Fruit fly (Drosophila melanogaster) whole organism, prepupa: ENCODE data around the gene btd.

Experiments
- Blimp-1 ChIP-seq: fragments of 200-800 bp; sonication (Bioruptor generic); optimal IDR thresholded peaks from 3 replicates; lab custom pipeline; 2017; ENCODE audit warnings: missing biosample characterization, missing genetic modification characterization, mild to moderate bottlenecking, moderate library complexity, missing genetic modification reagents
- CG10631 ChIP-seq: fragments of 200-800 bp; sonication (Bioruptor generic); optimal IDR thresholded peaks from 2 replicates; lab custom pipeline; 2016; ENCODE audit warnings: missing biosample characterization, missing genetic modification characterization
- CG10669 ChIP-seq: fragments of 200-800 bp; sonication (Bioruptor generic); optimal IDR thresholded peaks from 3 replicates; lab custom pipeline; 2018; ENCODE audit warnings: missing biosample characterization, mild to moderate bottlenecking, missing genetic modification characterization, moderate library complexity
- CG11762 ChIP-seq: fragments of 200-800 bp; sonication (Bioruptor generic); optimal IDR thresholded peaks from 3 replicates; lab custom pipeline; 2016; ENCODE audit warnings: missing biosample characterization, missing genetic modification characterization; ENCODE audit not compliant: insufficient read depth
- CG15336 ChIP-seq: fragments of 200-800 bp; sonication (Bioruptor generic); IDR thresholded peaks from 2 replicates; pipeline ENCODE4 v1.3.6; 2022; ENCODE audit warnings: missing biosample characterization, missing genetic modification characterization
- CG1621 ChIP-seq: fragments of 200-800 bp; sonication (Bioruptor generic); optimal IDR thresholded peaks from 3 replicates; lab custom pipeline; 2018; ENCODE audit warnings: missing biosample characterization, mild to moderate bottlenecking, missing genetic modification characterization
- CG16779 ChIP-seq: fragments of 200-800 bp; sonication (Bioruptor generic); optimal IDR thresholded peaks from 3 replicates; lab custom pipeline; 2017; ENCODE audit warnings: missing biosample characterization, mild to moderate bottlenecking, missing genetic modification characterization
- CG3032 ChIP-seq: fragments of 200-800 bp; optimal IDR thresholded peaks from 2 replicates; lab custom pipeline; 2019; ENCODE audit warnings: missing biosample characterization, mild to moderate bottlenecking, missing genetic modification characterization, moderate library complexity
- CG34406 ChIP-seq: fragments of 200-800 bp; sonication (Bioruptor generic); optimal IDR thresholded peaks from 3 replicates; lab custom pipeline; 2016; ENCODE audit warnings: missing biosample characterization, missing genetic modification characterization
- CG3919 ChIP-seq: fragments of 200-800 bp; sonication (Bioruptor generic); optimal IDR thresholded peaks from 3 replicates; lab custom pipeline; 2016; ENCODE audit warnings: missing biosample characterization, missing genetic modification characterization
- CG6163 ChIP-seq: fragments of 200-800 bp; sonication (Bioruptor generic); IDR thresholded peaks from 3 replicates; pipeline ENCODE4 v1.3.6; 2022; ENCODE audit warnings: missing biosample characterization, missing genetic modification characterization
- CG6276 ChIP-seq: fragments of 200-800 bp; sonication (Bioruptor generic); optimal IDR thresholded peaks from 2 replicates; lab custom pipeline; 2017; ENCODE audit warnings: missing biosample characterization, mild to moderate bottlenecking, missing genetic modification characterization
- CG6792 ChIP-seq: fragments of 200-800 bp; sonication (Bioruptor generic); optimal IDR thresholded peaks from 3 replicates; lab custom pipeline; 2016; ENCODE audit warnings: missing biosample characterization, missing genetic modification characterization
- CG6808 ChIP-seq: fragments of 200-800 bp; sonication (Bioruptor generic); optimal IDR thresholded peaks from 3 replicates; lab custom pipeline; 2017; ENCODE audit warnings: missing biosample characterization, missing genetic modification characterization, mild to moderate bottlenecking, moderate library complexity, missing genetic modification reagents
- CG6854 ChIP-seq: fragments of 200-800 bp; sonication (Bioruptor generic); optimal IDR thresholded peaks from 2 replicates; lab custom pipeline; 2017; ENCODE audit warnings: missing biosample characterization, mild to moderate bottlenecking, missing genetic modification characterization
- CG7368 ChIP-seq: fragments of 200-800 bp; sonication (Bioruptor generic); optimal IDR thresholded peaks from 3 replicates; lab custom pipeline; 2016; ENCODE audit warnings: missing biosample characterization, missing genetic modification characterization
- CG8119 ChIP-seq: fragments of 200-800 bp; sonication (Bioruptor generic); IDR thresholded peaks from 3 replicates; pipeline ENCODE4 v1.3.6; 2022; ENCODE audit warnings: missing biosample characterization, missing genetic modification characterization
- CG8319 ChIP-seq: fragments of 200-800 bp; sonication (Bioruptor generic); optimal IDR thresholded peaks from 3 replicates; lab custom pipeline; 2016; ENCODE audit warnings: missing biosample characterization, missing genetic modification characterization
- CG8632 ChIP-seq: fragments of 200-800 bp; sonication (Bioruptor generic); optimal IDR thresholded peaks from 3 replicates; lab custom pipeline; 2016; ENCODE audit warnings: missing biosample characterization, missing genetic modification characterization
- Eip78C ChIP-seq: fragments of 200-800 bp; sonication (Bioruptor generic); peaks from one replicate; lab custom pipeline; 2016; ENCODE audit warnings: missing biosample characterization, missing genetic modification characterization
- Eip93F ChIP-seq: fragments of 200-800 bp; sonication (Bioruptor generic); optimal IDR thresholded peaks from 2 replicates; lab custom pipeline; 2016; ENCODE audit warnings: missing biosample characterization, mild to moderate bottlenecking, missing genetic modification characterization
- Ets96B ChIP-seq: fragments of 200-800 bp; optimal IDR thresholded peaks from 2 replicates; lab custom pipeline; 2019; ENCODE audit warnings: missing biosample characterization, mild to moderate bottlenecking, missing genetic modification characterization, moderate library complexity
- Gug ChIP-seq: fragments of 200-800 bp; sonication (Bioruptor generic); IDR thresholded peaks from 2 replicates; pipeline ENCODE4 v1.3.6; 2022; ENCODE audit warnings: missing biosample characterization, missing genetic modification characterization
- Hr38 ChIP-seq: sonication (Bioruptor generic); optimal IDR thresholded peaks from 2 replicates; lab custom pipeline; 2016; ENCODE audit warnings: missing biosample characterization, missing genetic modification characterization
- Hr39 ChIP-seq: fragments of 200-800 bp; sonication (Bioruptor generic); optimal IDR thresholded peaks from 2 replicates; lab custom pipeline; 2016; ENCODE audit warnings: missing biosample characterization, missing genetic modification characterization
- Hr4 ChIP-seq: fragments of 200-800 bp; sonication (Bioruptor generic); optimal IDR thresholded peaks from 3 replicates; lab custom pipeline; 2016; ENCODE audit warnings: missing biosample characterization, missing genetic modification characterization
- Lpt ChIP-seq: fragments of 200-800 bp; sonication (Bioruptor generic); optimal IDR thresholded peaks from 3 replicates; lab custom pipeline; 2016; ENCODE audit warnings: missing biosample characterization, missing genetic modification characterization
- Met ChIP-seq: fragments of 200-800 bp; sonication (Bioruptor generic); optimal IDR thresholded peaks from 3 replicates; lab custom pipeline; 2016; ENCODE audit warnings: missing biosample characterization, missing genetic modification characterization
- OdsH ChIP-seq: fragments of 200-800 bp; sonication (Bioruptor generic); optimal IDR thresholded peaks from 3 replicates; lab custom pipeline; 2016; ENCODE audit warnings: missing biosample characterization, missing genetic modification characterization
- Smox ChIP-seq: fragments of 200-800 bp; sonication (Bioruptor generic); optimal IDR thresholded peaks from 3 replicates; lab custom pipeline; 2016; ENCODE audit warnings: missing biosample characterization, missing genetic modification characterization
- Sox102F ChIP-seq: fragments of 200-800 bp; sonication (Bioruptor generic); optimal IDR thresholded peaks from 2 replicates; lab custom pipeline; 2016; ENCODE audit warnings: missing biosample characterization, mild to moderate bottlenecking, missing genetic modification characterization
- Sox14 ChIP-seq: fragments of 200-800 bp; sonication (Bioruptor generic); optimal IDR thresholded peaks from 3 replicates; lab custom pipeline; 2016; ENCODE audit warnings: missing biosample characterization, missing genetic modification characterization
- acj6 ChIP-seq: fragments of 200-800 bp; sonication (Bioruptor generic); optimal IDR thresholded peaks from 3 replicates; lab custom pipeline; 2016; ENCODE audit warnings: missing biosample characterization, missing genetic modification characterization
- cyc ChIP-seq: fragments of 200-800 bp; sonication (Bioruptor generic); optimal IDR thresholded peaks from 3 replicates; lab custom pipeline; 2016; ENCODE audit warnings: missing biosample characterization, missing genetic modification characterization
- dac ChIP-seq: fragments of 200-800 bp; sonication (Bioruptor generic); optimal IDR thresholded peaks from 2 replicates; lab custom pipeline; 2017; ENCODE audit warnings: missing biosample characterization, mild to moderate bottlenecking, missing genetic modification characterization
- dsx ChIP-seq: fragments of 200-800 bp; optimal IDR thresholded peaks from 3 replicates; lab custom pipeline; 2019; ENCODE audit warnings: missing biosample characterization, mild to moderate bottlenecking, missing genetic modification characterization, moderate library complexity; ENCODE audit not compliant: poor library complexity, severe bottlenecking
- eg ChIP-seq: fragments of 200-800 bp; sonication (Bioruptor generic); IDR thresholded peaks from 3 replicates; pipeline ENCODE4 v1.3.6; 2022; ENCODE audit warnings: missing biosample characterization, missing genetic modification characterization
- esn ChIP-seq: fragments of 200-800 bp; sonication (Bioruptor generic); optimal IDR thresholded peaks from 2 replicates; lab custom pipeline; 2016; ENCODE audit warnings: missing biosample characterization, mild to moderate bottlenecking, missing genetic modification characterization, moderate library complexity
- fd59A ChIP-seq: fragments of 200-800 bp; sonication (Bioruptor generic); optimal IDR thresholded peaks from 2 replicates; lab custom pipeline; 2017; ENCODE audit warnings: missing biosample characterization, mild to moderate bottlenecking, missing genetic modification characterization, missing genetic modification reagents
- lz ChIP-seq: fragments of 200-800 bp; sonication (Bioruptor generic); optimal IDR thresholded peaks from 3 replicates; lab custom pipeline; 2016; ENCODE audit warnings: missing biosample characterization, missing genetic modification characterization
- net ChIP-seq: fragments of 200-800 bp; sonication (Bioruptor generic); optimal IDR thresholded peaks from 3 replicates; lab custom pipeline; 2016; ENCODE audit warnings: missing biosample characterization, missing genetic modification characterization
- salr ChIP-seq, 2 experiments: fragments of 200-800 bp; sonication (Bioruptor generic); optimal IDR thresholded peaks; 3 replicates each; lab custom pipeline; 2016 to 2018; ENCODE audit warnings: missing biosample characterization in 2 of 2, missing genetic modification characterization in 2 of 2, mild to moderate bottlenecking in 1 of 2
- spab ChIP-seq: fragments of 200-800 bp; sonication (Bioruptor generic); optimal IDR thresholded peaks from 2 replicates; lab custom pipeline; 2017; ENCODE audit warnings: missing biosample characterization, mild to moderate bottlenecking, missing genetic modification characterization, missing genetic modification reagents
- svp ChIP-seq: fragments of 200-800 bp; sonication (Bioruptor generic); peaks from one replicate; lab custom pipeline; 2016; ENCODE audit warnings: missing biosample characterization, missing genetic modification characterization
- topi ChIP-seq: fragments of 200-800 bp; sonication (Bioruptor generic); optimal IDR thresholded peaks from 3 replicates; lab custom pipeline; 2016; ENCODE audit warnings: missing biosample characterization, missing genetic modification characterization

Gene btd

DNA sequence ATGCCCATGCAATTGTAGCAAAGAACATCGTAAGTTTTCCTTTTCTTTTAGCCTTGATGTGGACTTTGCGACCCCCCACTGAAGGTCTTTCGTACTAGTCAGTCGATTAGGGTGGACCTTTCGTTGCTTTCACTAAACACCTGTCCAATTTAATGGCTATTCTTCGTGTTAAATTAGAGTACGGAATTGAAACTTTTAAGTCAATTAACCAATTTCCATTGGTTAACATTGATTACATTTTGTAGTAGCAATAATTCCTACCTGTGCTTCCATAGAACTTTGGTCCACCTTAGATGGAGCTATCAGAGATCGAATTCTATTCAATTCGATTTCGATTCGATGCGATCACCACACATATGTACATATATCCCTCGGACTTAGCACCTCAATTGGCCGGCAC, 29.6 kb upstream of the btd start (continued):
- TF ChIP-seq lz (GFP tag; lab: Kevin White, UChicago): peak; percentile 20
- TF ChIP-seq eg (GFP tag; lab: Robert Waterston, UW): no peak
- TF ChIP-seq Gug: no peak
- no peak for TF ChIP-seq dsx (GFP tag; lab: Kevin White, UChicago)
- peak; percentile 30 for TF ChIP-seq OdsH (GFP tag; lab: Kevin White, UChicago)
- TF ChIP-seq CG6792: no peak
- TF ChIP-seq CG10669 (GFP tag; lab: Kevin White, UChicago): no peak
- no peak for TF ChIP-seq Eip93F (GFP tag; lab: Kevin White, UChicago)
- TF ChIP-seq Hr4 (GFP tag; lab: Kevin White, UChicago): no peak
- no peak for TF ChIP-seq net (GFP tag; lab: Kevin White, UChicago)
- peak; percentile 9 for TF ChIP-seq topi
- TF ChIP-seq salr (GFP tag; optimal IDR thresholded peaks at IDR 0.05; lab: Kevin White, UChicago): no peak
- no peak for TF ChIP-seq Lpt
- TF ChIP-seq fd59A (GFP tag; lab: Kevin White, UChicago): no peak
- peak; percentile 21 for TF ChIP-seq Sox102F (GFP tag; lab: Kevin White, UChicago)
- no peak for TF ChIP-seq dac (GFP tag; lab: Kevin White, UChicago)
- no peak for TF ChIP-seq CG10631
- peak; percentile 17 for TF ChIP-seq CG8632 (GFP tag; lab: Kevin White, UChicago)
- no peak for TF ChIP-seq CG11762 (GFP tag; lab: Kevin White, UChicago)
- TF ChIP-seq Hr39 (GFP tag; lab: Kevin White, UChicago): peak; percentile 55
- TF ChIP-seq CG6854 (GFP tag; lab: Kevin White, UChicago): no peak
- TF ChIP-seq Smox (GFP tag; lab: Kevin White, UChicago): no peak
- TF ChIP-seq CG1621 (tag; lab: Kevin White, UChicago): no peak
- no peak for TF ChIP-seq CG6163
- TF ChIP-seq CG8319: no peak
- no peak for TF ChIP-seq Met (GFP tag; lab: Kevin White, UChicago)
- TF ChIP-seq svp: no peak
- no peak for TF ChIP-seq Blimp-1 (GFP tag; lab: Kevin White, UChicago)

DNA sequence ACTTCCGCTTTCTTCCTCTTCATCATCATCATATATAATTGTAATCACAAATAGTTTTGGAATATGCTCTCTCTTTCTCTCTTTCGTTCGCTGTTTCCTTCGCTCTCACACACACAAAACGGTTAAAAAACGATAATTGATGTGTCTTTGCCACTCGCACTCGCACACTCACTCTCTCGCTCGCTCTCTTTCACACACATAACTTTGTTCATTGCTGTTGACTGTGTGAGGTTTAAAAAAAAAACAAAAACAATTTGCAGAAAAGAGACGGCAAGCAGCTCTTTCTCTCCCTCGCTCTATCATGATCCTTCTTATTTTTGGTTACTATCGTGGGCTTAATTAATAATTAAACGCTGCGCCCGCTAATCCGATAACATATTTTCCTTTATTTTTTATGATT, 27.5 kb upstream of the btd start:
- TF ChIP-seq CG7368 (GFP tag; lab: Kevin White, UChicago) (no peak), Eip78C (GFP tag; lab: Kevin White, UChicago) (peak; percentile 50)

dm6 chrX:9674912-9675311, 19.1 kb upstream of the btd start:
- TF ChIP-seq spab (GFP tag; lab: Kevin White, UChicago): no peak
- TF ChIP-seq Ets96B: peak; percentile 23
- TF ChIP-seq CG3032 (tag; lab: Kevin White, UChicago): peak; percentile 2
- TF ChIP-seq Eip78C (GFP tag; lab: Kevin White, UChicago): peak; percentile 40
- no peak for TF ChIP-seq CG34406 (GFP tag; lab: Kevin White, UChicago)
- TF ChIP-seq esn: peak; percentile 10

dm6 chrX:9684158-9684557, 9.8 kb upstream of the btd start:
- TF ChIP-seq CG10669 (GFP tag; lab: Kevin White, UChicago): peak; percentile 63
- TF ChIP-seq eg (GFP tag; lab: Robert Waterston, UW): peak; percentile 84
- TF ChIP-seq dsx (GFP tag; lab: Kevin White, UChicago): peak; percentile 42
- no peak for TF ChIP-seq acj6 (GFP tag; lab: Kevin White, UChicago)
- TF ChIP-seq net (GFP tag; lab: Kevin White, UChicago): peak; percentile 34
- peak in 1 of 2 experiments; percentile 53 for TF ChIP-seq salr (GFP tag; optimal IDR thresholded peaks at IDR 0.05; lab: Kevin White, UChicago)
- TF ChIP-seq Blimp-1 (GFP tag; lab: Kevin White, UChicago): no peak
- peak; percentile 59 for TF ChIP-seq spab (GFP tag; lab: Kevin White, UChicago)
- no peak for TF ChIP-seq Eip93F (GFP tag; lab: Kevin White, UChicago)
- TF ChIP-seq Eip78C (GFP tag; lab: Kevin White, UChicago): peak; percentile 69
- TF ChIP-seq Hr38 (GFP tag; lab: Kevin White, UChicago): no peak
- peak; percentile 77 for TF ChIP-seq CG6808
- TF ChIP-seq Sox14 (GFP tag; lab: Kevin White, UChicago): peak; percentile 47
- TF ChIP-seq CG1621 (tag; lab: Kevin White, UChicago): peak; percentile 80
- peak; percentile 56 for TF ChIP-seq Lpt
- TF ChIP-seq CG8119 (GFP tag; lab: Robert Waterston, UW): peak; percentile 72
- no peak for TF ChIP-seq cyc (GFP tag; lab: Kevin White, UChicago)
- TF ChIP-seq CG15336 (GFP tag; lab: Robert Waterston, UW): peak; percentile 62
- TF ChIP-seq CG3919 (GFP tag; lab: Kevin White, UChicago): peak; percentile 25
- peak; percentile 63 for TF ChIP-seq Ets96B
- no peak for TF ChIP-seq CG6276 (GFP tag; lab: Kevin White, UChicago)
- peak; percentile 91 for TF ChIP-seq CG6163
- peak; percentile 56 for TF ChIP-seq CG16779 (tag; lab: Kevin White, UChicago)
- peak; percentile 59 for TF ChIP-seq Gug
- no peak for TF ChIP-seq esn
- peak; percentile 7 for TF ChIP-seq CG6792
- peak; percentile 65 for TF ChIP-seq CG3032 (tag; lab: Kevin White, UChicago)
